Fruit fly (Drosophila melanogaster) whole organism, prepupa: ENCODE measurements around the gene elg1.

ENCODE experiments used
- CG10631 ChIP-seq: fragments of 200-800 bp; sonication (Bioruptor generic); optimal IDR thresholded peaks from 2 replicates; lab custom pipeline; 2016; ENCODE audit warnings: missing biosample characterization, missing genetic modification characterization
- CG10669 ChIP-seq: fragments of 200-800 bp; sonication (Bioruptor generic); optimal IDR thresholded peaks from 3 replicates; lab custom pipeline; 2018; ENCODE audit warnings: missing biosample characterization, mild to moderate bottlenecking, missing genetic modification characterization, moderate library complexity
- CG11294 ChIP-seq: fragments of 200-800 bp; sonication (Bioruptor generic); IDR thresholded peaks from 2 replicates; pipeline ENCODE4 v1.3.6; 2022; ENCODE audit warnings: missing biosample characterization, missing genetic modification characterization
- CG11762 ChIP-seq: fragments of 200-800 bp; sonication (Bioruptor generic); optimal IDR thresholded peaks from 3 replicates; lab custom pipeline; 2016; ENCODE audit warnings: missing biosample characterization, missing genetic modification characterization; ENCODE audit not compliant: insufficient read depth
- CG11902 ChIP-seq: fragments of 200-800 bp; sonication (Bioruptor generic); optimal IDR thresholded peaks from 3 replicates; lab custom pipeline; 2016; ENCODE audit warnings: missing biosample characterization, missing genetic modification characterization
- CG1621 ChIP-seq: fragments of 200-800 bp; sonication (Bioruptor generic); optimal IDR thresholded peaks from 3 replicates; lab custom pipeline; 2018; ENCODE audit warnings: missing biosample characterization, mild to moderate bottlenecking, missing genetic modification characterization
- CG16779 ChIP-seq: fragments of 200-800 bp; sonication (Bioruptor generic); optimal IDR thresholded peaks from 3 replicates; lab custom pipeline; 2017; ENCODE audit warnings: missing biosample characterization, mild to moderate bottlenecking, missing genetic modification characterization
- CG3032 ChIP-seq: fragments of 200-800 bp; optimal IDR thresholded peaks from 2 replicates; lab custom pipeline; 2019; ENCODE audit warnings: missing biosample characterization, mild to moderate bottlenecking, missing genetic modification characterization, moderate library complexity
- CG31627 ChIP-seq: fragments of 200-800 bp; sonication (Bioruptor generic); optimal IDR thresholded peaks from 3 replicates; lab custom pipeline; 2016; ENCODE audit warnings: missing biosample characterization, missing genetic modification characterization
- CG32006 ChIP-seq: fragments of 200-800 bp; sonication (Bioruptor generic); optimal IDR thresholded peaks from 3 replicates; lab custom pipeline; 2017; ENCODE audit warnings: missing biosample characterization, mild to moderate bottlenecking, missing genetic modification characterization
- CG34406 ChIP-seq: fragments of 200-800 bp; sonication (Bioruptor generic); optimal IDR thresholded peaks from 3 replicates; lab custom pipeline; 2016; ENCODE audit warnings: missing biosample characterization, missing genetic modification characterization
- CG4318 ChIP-seq: fragments of 200-800 bp; sonication (Bioruptor generic); optimal IDR thresholded peaks from 3 replicates; lab custom pipeline; 2017; ENCODE audit warnings: missing biosample characterization, mild to moderate bottlenecking, missing genetic modification characterization
- CG6163 ChIP-seq: fragments of 200-800 bp; sonication (Bioruptor generic); IDR thresholded peaks from 3 replicates; pipeline ENCODE4 v1.3.6; 2022; ENCODE audit warnings: missing biosample characterization, missing genetic modification characterization
- CG6276 ChIP-seq: fragments of 200-800 bp; sonication (Bioruptor generic); optimal IDR thresholded peaks from 2 replicates; lab custom pipeline; 2017; ENCODE audit warnings: missing biosample characterization, mild to moderate bottlenecking, missing genetic modification characterization
- CG6792 ChIP-seq: fragments of 200-800 bp; sonication (Bioruptor generic); optimal IDR thresholded peaks from 3 replicates; lab custom pipeline; 2016; ENCODE audit warnings: missing biosample characterization, missing genetic modification characterization
- CG6808 ChIP-seq: fragments of 200-800 bp; sonication (Bioruptor generic); optimal IDR thresholded peaks from 3 replicates; lab custom pipeline; 2017; ENCODE audit warnings: missing biosample characterization, missing genetic modification characterization, mild to moderate bottlenecking, moderate library complexity, missing genetic modification reagents
- CG6854 ChIP-seq: fragments of 200-800 bp; sonication (Bioruptor generic); optimal IDR thresholded peaks from 2 replicates; lab custom pipeline; 2017; ENCODE audit warnings: missing biosample characterization, mild to moderate bottlenecking, missing genetic modification characterization
- CG8319 ChIP-seq: fragments of 200-800 bp; sonication (Bioruptor generic); optimal IDR thresholded peaks from 3 replicates; lab custom pipeline; 2016; ENCODE audit warnings: missing biosample characterization, missing genetic modification characterization
- CG9139 ChIP-seq: fragments of 200-800 bp; sonication (Bioruptor generic); optimal IDR thresholded peaks from 3 replicates; lab custom pipeline; 2017; ENCODE audit warnings: missing biosample characterization, mild to moderate bottlenecking, missing genetic modification characterization
- Ets96B ChIP-seq: fragments of 200-800 bp; optimal IDR thresholded peaks from 2 replicates; lab custom pipeline; 2019; ENCODE audit warnings: missing biosample characterization, mild to moderate bottlenecking, missing genetic modification characterization, moderate library complexity
- Gug ChIP-seq: fragments of 200-800 bp; sonication (Bioruptor generic); IDR thresholded peaks from 2 replicates; pipeline ENCODE4 v1.3.6; 2022; ENCODE audit warnings: missing biosample characterization, missing genetic modification characterization
- Hr38 ChIP-seq: sonication (Bioruptor generic); optimal IDR thresholded peaks from 2 replicates; lab custom pipeline; 2016; ENCODE audit warnings: missing biosample characterization, missing genetic modification characterization
- Hr39 ChIP-seq: fragments of 200-800 bp; sonication (Bioruptor generic); optimal IDR thresholded peaks from 2 replicates; lab custom pipeline; 2016; ENCODE audit warnings: missing biosample characterization, missing genetic modification characterization
- Hr4 ChIP-seq: fragments of 200-800 bp; sonication (Bioruptor generic); optimal IDR thresholded peaks from 3 replicates; lab custom pipeline; 2016; ENCODE audit warnings: missing biosample characterization, missing genetic modification characterization
- Lpt ChIP-seq: fragments of 200-800 bp; sonication (Bioruptor generic); optimal IDR thresholded peaks from 3 replicates; lab custom pipeline; 2016; ENCODE audit warnings: missing biosample characterization, missing genetic modification characterization
- Met ChIP-seq: fragments of 200-800 bp; sonication (Bioruptor generic); optimal IDR thresholded peaks from 3 replicates; lab custom pipeline; 2016; ENCODE audit warnings: missing biosample characterization, missing genetic modification characterization
- Smox ChIP-seq: fragments of 200-800 bp; sonication (Bioruptor generic); optimal IDR thresholded peaks from 3 replicates; lab custom pipeline; 2016; ENCODE audit warnings: missing biosample characterization, missing genetic modification characterization
- Sox102F ChIP-seq: fragments of 200-800 bp; sonication (Bioruptor generic); optimal IDR thresholded peaks from 2 replicates; lab custom pipeline; 2016; ENCODE audit warnings: missing biosample characterization, mild to moderate bottlenecking, missing genetic modification characterization
- Sox14 ChIP-seq: fragments of 200-800 bp; sonication (Bioruptor generic); optimal IDR thresholded peaks from 3 replicates; lab custom pipeline; 2016; ENCODE audit warnings: missing biosample characterization, missing genetic modification characterization
- Sox15 ChIP-seq: fragments of 200-800 bp; sonication (Bioruptor generic); optimal IDR thresholded peaks from 3 replicates; lab custom pipeline; 2016; ENCODE audit warnings: missing biosample characterization, missing genetic modification characterization
- achi ChIP-seq: fragments of 200-800 bp; sonication (Bioruptor generic); optimal IDR thresholded peaks from 3 replicates; lab custom pipeline; 2016; ENCODE audit warnings: missing biosample characterization, missing genetic modification characterization
- acj6 ChIP-seq: fragments of 200-800 bp; sonication (Bioruptor generic); optimal IDR thresholded peaks from 3 replicates; lab custom pipeline; 2016; ENCODE audit warnings: missing biosample characterization, missing genetic modification characterization
- cyc ChIP-seq: fragments of 200-800 bp; sonication (Bioruptor generic); optimal IDR thresholded peaks from 3 replicates; lab custom pipeline; 2016; ENCODE audit warnings: missing biosample characterization, missing genetic modification characterization
- dsx ChIP-seq: fragments of 200-800 bp; optimal IDR thresholded peaks from 3 replicates; lab custom pipeline; 2019; ENCODE audit warnings: missing biosample characterization, mild to moderate bottlenecking, missing genetic modification characterization, moderate library complexity; ENCODE audit not compliant: poor library complexity, severe bottlenecking
- eg ChIP-seq: fragments of 200-800 bp; sonication (Bioruptor generic); IDR thresholded peaks from 3 replicates; pipeline ENCODE4 v1.3.6; 2022; ENCODE audit warnings: missing biosample characterization, missing genetic modification characterization
- esn ChIP-seq: fragments of 200-800 bp; sonication (Bioruptor generic); optimal IDR thresholded peaks from 2 replicates; lab custom pipeline; 2016; ENCODE audit warnings: missing biosample characterization, mild to moderate bottlenecking, missing genetic modification characterization, moderate library complexity
- fkh ChIP-seq: fragments of 200-800 bp; sonication (Bioruptor generic); optimal IDR thresholded peaks from 3 replicates; lab custom pipeline; 2017; ENCODE audit warnings: missing biosample characterization, mild to moderate bottlenecking, missing genetic modification characterization, moderate library complexity
- lz ChIP-seq: fragments of 200-800 bp; sonication (Bioruptor generic); optimal IDR thresholded peaks from 3 replicates; lab custom pipeline; 2016; ENCODE audit warnings: missing biosample characterization, missing genetic modification characterization
- net ChIP-seq: fragments of 200-800 bp; sonication (Bioruptor generic); optimal IDR thresholded peaks from 3 replicates; lab custom pipeline; 2016; ENCODE audit warnings: missing biosample characterization, missing genetic modification characterization
- pdm3 ChIP-seq: fragments of 200-800 bp; sonication (Bioruptor generic); optimal IDR thresholded peaks from 3 replicates; lab custom pipeline; 2016; ENCODE audit warnings: missing biosample characterization, missing genetic modification characterization
- spab ChIP-seq: fragments of 200-800 bp; sonication (Bioruptor generic); optimal IDR thresholded peaks from 2 replicates; lab custom pipeline; 2017; ENCODE audit warnings: missing biosample characterization, mild to moderate bottlenecking, missing genetic modification characterization, missing genetic modification reagents
- ss ChIP-seq, 2 experiments: fragments of 200-800 bp; sonication (Bioruptor generic); optimal IDR thresholded peaks; 2 replicates in 1 of 2; 3 replicates in 1 of 2; lab custom pipeline; 2017 to 2018; ENCODE audit warnings: mild to moderate bottlenecking in 2 of 2, missing biosample characterization in 2 of 2, missing genetic modification characterization in 2 of 2, moderate library complexity in 1 of 2
- svp ChIP-seq: fragments of 200-800 bp; sonication (Bioruptor generic); peaks from one replicate; lab custom pipeline; 2016; ENCODE audit warnings: missing biosample characterization, missing genetic modification characterization
- topi ChIP-seq: fragments of 200-800 bp; sonication (Bioruptor generic); optimal IDR thresholded peaks from 3 replicates; lab custom pipeline; 2016; ENCODE audit warnings: missing biosample characterization, missing genetic modification characterization
- vri ChIP-seq: fragments of 200-800 bp; sonication (Bioruptor generic); optimal IDR thresholded peaks from 3 replicates; lab custom pipeline; 2016; ENCODE audit warnings: missing biosample characterization, mild to moderate bottlenecking, missing genetic modification characterization

The elg1 gene

dm6 chr3L:16177309-16177708 lies 45.5 kb downstream of the elg1 start (continued):
- TF ChIP-seq CG11294 (GFP tag; lab: Robert Waterston, UW) (no peak), cyc (GFP tag; lab: Kevin White, UChicago) (no peak), CG6276 (GFP tag; lab: Kevin White, UChicago) (no peak), vri (no peak), CG6808 (GFP tag; lab: Kevin White, UChicago) (peak; percentile 55), ss (GFP tag; optimal IDR thresholded peaks at IDR 0.05; lab: Kevin White, UChicago) (peak in 1 of 2 experiments; percentile 22), spab (peak; percentile 14), CG1621 (no peak), Smox (GFP tag; lab: Kevin White, UChicago) (no peak), net (no peak), Lpt (GFP tag; lab: Kevin White, UChicago) (no peak), pdm3 (GFP tag; lab: Kevin White, UChicago) (no peak), achi (GFP tag; lab: Kevin White, UChicago) (peak; percentile 11), CG9139 (GFP tag; lab: Kevin White, UChicago) (no peak), CG11762 (GFP tag; lab: Kevin White, UChicago) (no peak), CG4318 (GFP tag; lab: Kevin White, UChicago) (no peak), CG6163 (GFP tag; lab: Robert Waterston, UW) (peak; percentile 40; the same call in 1 of the 3 replicates)

DNA sequence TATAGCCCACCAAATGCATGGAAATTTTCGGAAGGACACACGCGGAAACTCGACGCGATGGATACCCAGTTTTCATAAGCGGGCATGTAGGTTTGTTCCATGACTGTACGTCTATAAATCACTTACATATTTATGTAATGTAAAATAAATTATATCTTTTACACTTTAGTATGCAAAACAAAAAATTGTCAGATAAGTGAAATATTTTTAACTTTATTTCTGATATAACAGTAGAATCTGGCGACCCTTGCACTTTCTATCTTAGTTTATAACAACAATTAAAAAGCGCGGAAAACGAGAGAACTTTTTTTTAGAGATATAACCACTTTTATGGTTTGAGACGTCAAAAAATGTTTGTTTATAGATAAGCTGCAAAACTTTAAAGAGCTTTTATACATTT lies 45.9 kb downstream of the elg1 start:
- no peak for TF ChIP-seq net
- no peak for TF ChIP-seq topi
- TF ChIP-seq CG6854: no peak
- no peak for TF ChIP-seq cyc (GFP tag; lab: Kevin White, UChicago)
- no peak for TF ChIP-seq CG34406 (GFP tag; lab: Kevin White, UChicago)
- TF ChIP-seq vri: no peak
- no peak for TF ChIP-seq Gug (GFP tag; lab: Robert Waterston, UW)
- no peak for TF ChIP-seq CG9139 (GFP tag; lab: Kevin White, UChicago)
- no peak for TF ChIP-seq svp (GFP tag; lab: Kevin White, UChicago)
- no peak for TF ChIP-seq CG10631 (GFP tag; lab: Kevin White, UChicago)
- no peak for TF ChIP-seq CG6808 (GFP tag; lab: Kevin White, UChicago)
- no peak for TF ChIP-seq ss (GFP tag; optimal IDR thresholded peaks at IDR 0.05; lab: Kevin White, UChicago)
- TF ChIP-seq esn (GFP tag; lab: Kevin White, UChicago): no peak

- TF ChIP-seq CG34406 (GFP tag; lab: Kevin White, UChicago) (no peak), Hr38 (GFP tag; lab: Kevin White, UChicago) (no peak), eg (GFP tag; lab: Robert Waterston, UW) (no peak), Sox14 (no peak), Met (GFP tag; lab: Kevin White, UChicago) (no peak), topi (no peak), Sox102F (GFP tag; lab: Kevin White, UChicago) (no peak), Hr4 (GFP tag; lab: Kevin White, UChicago) (no peak), Sox15 (GFP tag; lab: Kevin White, UChicago) (no peak), CG31627 (GFP tag; lab: Kevin White, UChicago) (no peak), Ets96B (tag; lab: Kevin White, UChicago) (no peak), CG4318 (GFP tag; lab: Kevin White, UChicago) (no peak), CG10669 (GFP tag; lab: Kevin White, UChicago) (no peak), lz (GFP tag; lab: Kevin White, UChicago) (no peak), dsx (GFP tag; lab: Kevin White, UChicago) (peak; percentile 62), spab (no peak), ss (GFP tag; optimal IDR thresholded peaks at IDR 0.05; lab: Kevin White, UChicago) (peak; percentile 26 to 50), CG6163 (GFP tag; lab: Robert Waterston, UW) (peak; percentile 56), svp (GFP tag; lab: Kevin White, UChicago) (peak; percentile 76), fkh (GFP tag; lab: Kevin White, UChicago) (peak; percentile 55), CG1621 (no peak), pdm3 (GFP tag; lab: Kevin White, UChicago) (no peak), esn (GFP tag; lab: Kevin White, UChicago) (no peak), CG11902 (GFP tag; lab: Kevin White, UChicago) (no peak), CG6792 (GFP tag; lab: Kevin White, UChicago) (no peak), CG6854 (peak; percentile 19), CG32006 (GFP tag; lab: Kevin White, UChicago) (no peak), CG16779 (tag; lab: Kevin White, UChicago) (no peak), CG8319 (GFP tag; lab: Kevin White, UChicago) (no peak), acj6 (GFP tag; lab: Kevin White, UChicago) (no peak), CG3032 (tag; lab: Kevin White, UChicago) (no peak), Hr39 (GFP tag; lab: Kevin White, UChicago) (peak; percentile 29)
Measured at dm6 chr3L:16178433-16178832, 46.6 kb downstream of the elg1 start.
